Worm (Caenorhabditis elegans): ENCODE measurements around the gene col-166.

Gene col-166

DNA sequence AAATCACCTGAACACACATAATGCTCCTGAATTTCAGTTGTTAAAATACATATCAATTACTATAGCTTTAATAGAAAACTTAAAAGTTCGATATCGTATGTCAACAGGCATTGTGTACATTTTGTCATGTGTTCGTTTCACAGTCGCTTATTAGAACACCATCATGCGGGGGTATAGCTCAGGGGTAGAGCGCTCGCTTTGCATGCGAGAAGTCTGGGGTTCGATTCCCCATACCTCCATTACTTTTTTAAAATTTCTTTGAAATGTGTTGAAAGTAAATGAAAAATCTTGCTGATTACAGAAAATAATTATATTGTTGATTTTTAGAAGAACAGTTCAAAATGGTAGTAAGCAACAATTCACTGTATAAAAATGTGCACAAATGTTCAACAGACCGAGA is 6.3 kb downstream of the col-166 start:
- TF ChIP-seq crh-2 (tag; optimal IDR thresholded peaks at IDR 0.05): peak; percentile 32
- no peak for TF ChIP-seq lin-11 (tag; optimal IDR thresholded peaks at IDR 0.05)
- TF ChIP-seq fos-1 (tag; optimal IDR thresholded peaks at IDR 0.05): peak; percentile 45
- TF ChIP-seq nhr-11 (tag; optimal IDR thresholded peaks at IDR 0.05): peak; percentile 30
- no peak for TF ChIP-seq ztf-1 (GFP tag; conservative IDR thresholded peaks at IDR 0.05)
- TF ChIP-seq lin-39 (tag; optimal IDR thresholded peaks at IDR 0.05): no peak
- TF ChIP-seq ztf-11 (tag; optimal IDR thresholded peaks at IDR 0.05): no peak
- no peak for TF ChIP-seq nhr-23 (tag; optimal IDR thresholded peaks at IDR 0.05)
- peak; percentile 8 for TF ChIP-seq nhr-21 (tag; optimal IDR thresholded peaks at IDR 0.05)
- TF ChIP-seq sma-9 (GFP tag; optimal IDR thresholded peaks at IDR 0.05): peak; percentile 37
- TF ChIP-seq sma-9 (tag; optimal IDR thresholded peaks at IDR 0.05): no peak
- TF ChIP-seq unc-62 (GFP tag; optimal IDR thresholded peaks at IDR 0.05): no peak
- no peak for TF ChIP-seq Y55F3AM.14 (GFP tag; optimal IDR thresholded peaks at IDR 0.05)
- TF ChIP-seq aly-2 (tag; optimal IDR thresholded peaks at IDR 0.05): no peak
- no peak for TF ChIP-seq unc-55 (GFP tag; optimal IDR thresholded peaks at IDR 0.05)
- no peak for TF ChIP-seq zag-1 (tag; optimal IDR thresholded peaks at IDR 0.05)
- TF ChIP-seq sma-3 (GFP tag; optimal IDR thresholded peaks at IDR 0.05): peak; percentile 48
- TF ChIP-seq peb-1 (tag; optimal IDR thresholded peaks at IDR 0.05): no peak
- no peak for TF ChIP-seq snpc-4 (tag; optimal IDR thresholded peaks at IDR 0.05)
- TF ChIP-seq egl-27 (tag; optimal IDR thresholded peaks at IDR 0.05): no peak
- no peak for TF ChIP-seq mdl-1 (tag; optimal IDR thresholded peaks at IDR 0.05)
- TF ChIP-seq lsy-2 (tag; optimal IDR thresholded peaks at IDR 0.05): no peak

DNA sequence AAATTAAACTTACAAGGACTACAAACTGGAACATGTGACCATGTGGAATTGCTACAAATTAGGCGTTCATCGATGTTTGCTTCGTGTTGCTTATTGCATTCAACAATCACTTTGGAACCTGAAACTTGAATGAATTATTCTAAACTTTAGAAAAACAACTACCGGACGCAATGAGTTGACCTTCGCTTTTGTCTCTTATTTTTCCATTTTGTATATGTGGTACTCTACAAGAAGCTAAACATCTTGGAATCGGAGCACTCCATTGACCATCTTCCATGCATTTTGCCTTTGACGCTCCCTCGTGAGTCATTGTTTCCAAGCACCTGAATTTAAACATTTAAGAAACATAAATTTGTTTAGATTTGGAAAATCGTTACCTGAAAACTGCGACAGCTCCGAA is 9.2 kb downstream of the col-166 start:
- TF ChIP-seq elt-3 (tag; optimal IDR thresholded peaks at IDR 0.05): no peak
- no peak for TF ChIP-seq mdl-1 (tag; optimal IDR thresholded peaks at IDR 0.05)
- TF ChIP-seq lin-11 (tag; optimal IDR thresholded peaks at IDR 0.05): no peak

ce11 chrX:6291632-6292031 is 11.8 kb downstream of the col-166 start, which contains the start of gene lev-9:
lev-9 (minus strand) TSS chrX:6291732.
- TF ChIP-seq sma-9 (GFP tag; optimal IDR thresholded peaks at IDR 0.05): no peak
- TF ChIP-seq sma-9 (tag; optimal IDR thresholded peaks at IDR 0.05): no peak
- no peak for TF ChIP-seq nhr-21 (tag; optimal IDR thresholded peaks at IDR 0.05)
- TF ChIP-seq ama-1 (optimal IDR thresholded peaks at IDR 0.05): no peak
- no peak for TF ChIP-seq fos-1 (tag; optimal IDR thresholded peaks at IDR 0.05)
- TF ChIP-seq mbf-1 (tag; optimal IDR thresholded peaks at IDR 0.05): no peak
- TF ChIP-seq blmp-1 (tag; optimal IDR thresholded peaks at IDR 0.05; ENCODE audit: insufficient read depth): no peak
- TF ChIP-seq lin-39 (tag; optimal IDR thresholded peaks at IDR 0.05): no peak
- no peak for TF ChIP-seq ceh-82 (tag; optimal IDR thresholded peaks at IDR 0.05)
- no peak for TF ChIP-seq aly-2 (tag; optimal IDR thresholded peaks at IDR 0.05)
- no peak for TF ChIP-seq nhr-77 (tag; optimal IDR thresholded peaks at IDR 0.05)
- TF ChIP-seq nhr-25 (tag; optimal IDR thresholded peaks at IDR 0.05): no peak
- TF ChIP-seq lin-13 (GFP tag; optimal IDR thresholded peaks at IDR 0.05): no peak
- TF ChIP-seq mdl-1 (tag; optimal IDR thresholded peaks at IDR 0.05): no peak

DNA sequence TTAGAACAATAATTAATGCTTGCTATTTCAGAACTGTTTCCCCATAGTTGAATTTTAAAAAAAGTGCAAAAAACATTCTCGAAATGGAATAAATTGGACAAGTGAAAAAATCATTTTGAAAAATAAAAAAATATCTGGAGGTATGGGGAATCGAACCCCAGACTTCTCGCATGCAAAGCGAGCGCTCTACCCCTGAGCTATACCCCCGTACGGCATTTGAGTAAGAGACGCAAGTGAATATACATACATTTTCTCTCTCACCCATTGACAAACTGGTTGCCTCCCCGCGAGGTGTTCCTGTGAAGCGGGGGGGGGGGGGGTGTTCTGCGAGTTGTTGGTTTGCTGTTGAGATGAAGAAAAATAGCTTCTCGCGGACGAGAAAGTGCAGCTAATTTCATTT is 12.3 kb downstream of the col-166 start:
- peak; percentile 56 for TF ChIP-seq nhr-21 (tag; optimal IDR thresholded peaks at IDR 0.05)
- TF ChIP-seq lsy-2 (tag; optimal IDR thresholded peaks at IDR 0.05): peak in 1 of 2 experiments; percentile 47
- TF ChIP-seq ama-1 (optimal IDR thresholded peaks at IDR 0.05): no peak
- no peak for TF ChIP-seq elt-3 (tag; optimal IDR thresholded peaks at IDR 0.05)
- peak; percentile 61 for TF ChIP-seq sem-4 (tag; optimal IDR thresholded peaks at IDR 0.05)
- peak; percentile 63 for TF ChIP-seq sma-9 (GFP tag; optimal IDR thresholded peaks at IDR 0.05)
- no peak for TF ChIP-seq sma-9 (tag; optimal IDR thresholded peaks at IDR 0.05)
- TF ChIP-seq unc-62 (GFP tag; optimal IDR thresholded peaks at IDR 0.05): no peak
- no peak for TF ChIP-seq R02D3.7 (tag; optimal IDR thresholded peaks at IDR 0.05)
- peak; percentile 59 for TF ChIP-seq lin-11 (tag; optimal IDR thresholded peaks at IDR 0.05)
- no peak for TF ChIP-seq ztf-4 (tag; optimal IDR thresholded peaks at IDR 0.05)
- peak; percentile 15 for TF ChIP-seq ceh-16 (tag; optimal IDR thresholded peaks at IDR 0.05)
- TF ChIP-seq gmeb-1 (tag; optimal IDR thresholded peaks at IDR 0.05): peak; percentile 6
- peak; percentile 52 for TF ChIP-seq crh-2 (tag; optimal IDR thresholded peaks at IDR 0.05)
- no peak for TF ChIP-seq nhr-10 (tag; optimal IDR thresholded peaks at IDR 0.05)
- TF ChIP-seq nhr-12 (tag; optimal IDR thresholded peaks at IDR 0.05): no peak
- TF ChIP-seq mab-5 (tag; optimal IDR thresholded peaks at IDR 0.05): peak; percentile 27
- peak; percentile 17 for TF ChIP-seq nhr-6 (tag; optimal IDR thresholded peaks at IDR 0.05)
- no peak for TF ChIP-seq alr-1 (tag; optimal IDR thresholded peaks at IDR 0.05)
- no peak for TF ChIP-seq mbf-1 (tag; optimal IDR thresholded peaks at IDR 0.05)
- no peak for TF ChIP-seq nhr-23 (tag; optimal IDR thresholded peaks at IDR 0.05)
- no peak for TF ChIP-seq ztf-1 (GFP tag; conservative IDR thresholded peaks at IDR 0.05)
- no peak for TF ChIP-seq zag-1 (tag; optimal IDR thresholded peaks at IDR 0.05)
- no peak for TF ChIP-seq ceh-82 (tag; optimal IDR thresholded peaks at IDR 0.05)
- TF ChIP-seq skn-1 (tag; optimal IDR thresholded peaks at IDR 0.05): no peak
- no peak for TF ChIP-seq aly-2 (tag; optimal IDR thresholded peaks at IDR 0.05)
- no peak for TF ChIP-seq snpc-4 (tag; optimal IDR thresholded peaks at IDR 0.05)
- no peak for TF ChIP-seq elt-1 (tag; optimal IDR thresholded peaks at IDR 0.05)
- TF ChIP-seq nhr-25 (tag; optimal IDR thresholded peaks at IDR 0.05): peak; percentile 17
- TF ChIP-seq Y55F3AM.14 (GFP tag; optimal IDR thresholded peaks at IDR 0.05): peak; percentile 50
- no peak for TF ChIP-seq nhr-11 (tag; optimal IDR thresholded peaks at IDR 0.05)
- no peak for TF ChIP-seq lin-39 (tag; optimal IDR thresholded peaks at IDR 0.05)
- TF ChIP-seq fos-1 (tag; optimal IDR thresholded peaks at IDR 0.05): peak; percentile 58
- TF ChIP-seq ztf-11 (tag; optimal IDR thresholded peaks at IDR 0.05): no peak
- TF ChIP-seq dmd-4 (tag; optimal IDR thresholded peaks at IDR 0.05): no peak
- no peak for TF ChIP-seq mdl-1 (tag; optimal IDR thresholded peaks at IDR 0.05)
- TF ChIP-seq blmp-1 (tag; optimal IDR thresholded peaks at IDR 0.05; ENCODE audit: insufficient read depth): no peak
- TF ChIP-seq nhr-237 (tag; optimal IDR thresholded peaks at IDR 0.05): no peak

All from whole organism, L2 larva.